Worm (Caenorhabditis elegans) whole organism, young adult: Measurements from ENCODE around the gene sul-1.
A peak's percentile ranks its signal among the peaks of the same experiment; 100 is the strongest.

Source experiments
- B0336.3 ChIP-seq: fragments of 200-800 bp; sonication (Bioruptor generic); IDR thresholded peaks from 2 replicates; pipeline ENCODE4 v1.3.6; 2022; ENCODE audit warnings: missing genetic modification characterization, missing compliant biosample characterization
- C17E4.6 ChIP-seq: fragments of 200-800 bp; sonication (Bioruptor generic); IDR thresholded peaks from 2 replicates; pipeline ENCODE4 v1.3.6; 2022; ENCODE audit warnings: missing genetic modification reagents, missing genetic modification characterization, missing compliant biosample characterization
- F10E7.11 ChIP-seq: sonication (generic microtip); optimal IDR thresholded peaks from 2 replicates; lab custom pipeline; 2017; ENCODE audit warnings: mild to moderate bottlenecking, missing genetic modification characterization, moderate library complexity, missing compliant biosample characterization
- F49E8.2 ChIP-seq: sonication (generic microtip); optimal IDR thresholded peaks from 3 replicates; lab custom pipeline; 2017; ENCODE audit warnings: missing genetic modification characterization, mild to moderate bottlenecking, missing compliant biosample characterization, antibody characterized with exemption, moderate library complexity; ENCODE audit not compliant: insufficient read depth
- T07F8.4 ChIP-seq: sonication (generic microtip); optimal IDR thresholded peaks from 2 replicates; lab custom pipeline; 2016; ENCODE audit warnings: mild to moderate bottlenecking, missing genetic modification characterization, moderate library complexity, missing compliant biosample characterization
- athp-1 ChIP-seq: sonication (generic microtip); optimal IDR thresholded peaks from 2 replicates; lab custom pipeline; 2017; ENCODE audit warnings: mild to moderate bottlenecking, missing genetic modification characterization, missing compliant biosample characterization
- attf-5 ChIP-seq: fragments of 200-800 bp; sonication (Bioruptor generic); optimal IDR thresholded peaks from 2 replicates; lab custom pipeline; 2018; ENCODE audit warnings: mild to moderate bottlenecking, missing genetic modification characterization, missing compliant biosample characterization
- cebp-1 ChIP-seq, 2 experiments: fragments of 200-800 bp in 1 of 2; sonication (Bioruptor generic) in 1 of 2; sonication (generic microtip) in 1 of 2; IDR thresholded peaks in 1 of 2; optimal IDR thresholded peaks in 1 of 2; 2 replicates each; pipeline versions ENCODE4 v1.3.6 to Lab custom; 2017 to 2022; ENCODE audit warnings: missing compliant biosample characterization in 2 of 2, missing genetic modification characterization in 2 of 2, mild to moderate bottlenecking in 1 of 2, missing genetic modification reagents in 1 of 2, moderate library complexity in 1 of 2
- die-1 ChIP-seq: sonication (generic microtip); optimal IDR thresholded peaks from 2 replicates; lab custom pipeline; 2016; ENCODE audit warnings: missing genotype, mild to moderate bottlenecking, missing genetic modification characterization, missing compliant biosample characterization
- dox-1 ChIP-seq: fragments of 200-800 bp; sonication (Bioruptor generic); IDR thresholded peaks from 2 replicates; pipeline ENCODE4 v1.3.6; 2022; ENCODE audit warnings: missing genetic modification reagents, missing genetic modification characterization, missing compliant biosample characterization
- egl-18 ChIP-seq: fragments of 200-800 bp; sonication (Bioruptor generic); IDR thresholded peaks from 2 replicates; pipeline ENCODE4 v1.3.6; 2022; ENCODE audit warnings: missing genetic modification reagents, missing genetic modification characterization, missing compliant biosample characterization
- hrde-1 ChIP-seq: sonication (generic microtip); optimal IDR thresholded peaks from 2 replicates; lab custom pipeline; 2016; ENCODE audit warnings: missing genetic modification characterization, mild to moderate bottlenecking, missing compliant biosample characterization, moderate library complexity, missing genotype, missing genetic modification reagents, borderline replicate concordance
- let-526 ChIP-seq: fragments of 200-800 bp; sonication (Bioruptor generic); IDR thresholded peaks from 2 replicates; pipeline ENCODE4 v1.3.6; 2022; ENCODE audit warnings: missing genetic modification reagents, missing genetic modification characterization, missing compliant biosample characterization
- let-607 ChIP-seq, 2 experiments: fragments of 200-800 bp in 1 of 2; sonication (Bioruptor generic) in 1 of 2; sonication (generic microtip) in 1 of 2; optimal IDR thresholded peaks; 2 replicates each; lab custom pipeline; 2016 to 2018; ENCODE audit warnings: mild to moderate bottlenecking in 2 of 2, missing compliant biosample characterization in 2 of 2, missing genetic modification characterization in 2 of 2, moderate library complexity in 2 of 2, missing genotype in 1 of 2
- lin-26 ChIP-seq: fragments of 200-800 bp; sonication (Bioruptor generic); IDR thresholded peaks from 2 replicates; pipeline ENCODE4 v1.3.6; 2022; ENCODE audit warnings: missing genetic modification reagents, missing genetic modification characterization, missing compliant biosample characterization
- lin-35 ChIP-seq, 3 experiments: fragments of 150-350 bp in 2 of 3; sonication (generic microtip) in 1 of 3; optimal IDR thresholded peaks; 2 replicates each; lab custom pipeline; 2014 to 2018; ENCODE audit warnings: missing biosample characterization in 3 of 3, missing genetic modification characterization in 3 of 3, missing genetic modification reagents in 3 of 3
- nhr-27 ChIP-seq: fragments of 200-800 bp; sonication (Bioruptor generic); optimal IDR thresholded peaks from 2 replicates; lab custom pipeline; 2018; ENCODE audit warnings: mild to moderate bottlenecking, missing genetic modification characterization, moderate library complexity, missing compliant biosample characterization
- nhr-80 ChIP-seq: sonication (generic microtip); optimal IDR thresholded peaks from 2 replicates; lab custom pipeline; 2016; ENCODE audit warnings: missing genetic modification characterization, missing compliant biosample characterization
- rpc-1 ChIP-seq, 2 experiments: fragments of 150-350 bp in 1 of 2; sonication (generic microtip) in 1 of 2; optimal IDR thresholded peaks; 2 replicates each; lab custom pipeline; 2014 to 2018; ENCODE audit warnings: missing biosample characterization in 1 of 2, missing genetic modification characterization in 1 of 2, missing genetic modification reagents in 1 of 2, missing genotype in 1 of 2
- snpc-1.1 ChIP-seq: sonication (generic microtip); optimal IDR thresholded peaks from 2 replicates; lab custom pipeline; 2017; ENCODE audit warnings: missing genetic modification characterization, mild to moderate bottlenecking, missing compliant biosample characterization, antibody characterized with exemption, moderate library complexity, missing genotype, missing genetic modification reagents; ENCODE audit not compliant: insufficient read depth
- tbp1 ChIP-seq: fragments of 200-800 bp; sonication (Bioruptor generic); optimal IDR thresholded peaks from 2 replicates; lab custom pipeline; 2018; ENCODE audit warnings: mild to moderate bottlenecking, missing genetic modification characterization, missing compliant biosample characterization
- xnd-1 ChIP-seq: sonication (generic microtip); optimal IDR thresholded peaks from 2 replicates; lab custom pipeline; 2016; ENCODE audit warnings: missing genotype, missing genetic modification reagents, missing genetic modification characterization, missing compliant biosample characterization
- zfh-2 ChIP-seq: fragments of 200-800 bp; sonication (Bioruptor generic); conservative IDR thresholded peaks from 2 replicates; pipeline ENCODE4 v1.3.6; 2022; ENCODE audit warnings: missing genetic modification reagents, missing genetic modification characterization, missing compliant biosample characterization
- ztf-6 ChIP-seq: fragments of 200-800 bp; sonication (Bioruptor generic); IDR thresholded peaks from 2 replicates; pipeline ENCODE4 v1.3.6; 2022; ENCODE audit warnings: missing genetic modification reagents, missing genetic modification characterization, missing compliant biosample characterization

The sul-1 gene

ce11 chrX:3218040-3218795 is 52.5 kb downstream of the sul-1 start:
- TF ChIP-seq let-607 (tag; optimal IDR thresholded peaks at IDR 0.05; lab: Kevin White, UChicago) (no peak), B0336.3 (no peak), tbp1 (GFP tag; lab: Kevin White, UChicago) (no peak), nhr-80 (tag; lab: Kevin White, UChicago) (peak; percentile 42), attf-5 (GFP tag; lab: Kevin White, UChicago) (no peak), snpc-1.1 (tag; lab: Kevin White, UChicago) (no peak), lin-35 (GFP tag; optimal IDR thresholded peaks at IDR 0.05; lab: Kevin White, UChicago) (no peak), let-526 (GFP tag; lab: Robert Waterston, UW) (no peak), C17E4.6 (GFP tag; lab: Robert Waterston, UW) (no peak), dox-1 (GFP tag; lab: Robert Waterston, UW) (0 out of 2 replicates have a peak, but pooled peaks have one; percentile 26), F10E7.11 (tag; lab: Kevin White, UChicago) (no peak), hrde-1 (tag; lab: Kevin White, UChicago) (no peak), xnd-1 (tag; lab: Kevin White, UChicago) (no peak), cebp-1 (GFP tag; IDR thresholded peaks at IDR 0.05; lab: Robert Waterston, UW) (no peak), cebp-1 (tag; optimal IDR thresholded peaks at IDR 0.05; lab: Kevin White, UChicago) (no peak), ztf-6 (no peak), zfh-2 (GFP tag; lab: Robert Waterston, UW) (peak; percentile 84), athp-1 (tag; lab: Kevin White, UChicago) (no peak), F49E8.2 (tag; lab: Kevin White, UChicago) (no peak), lin-26 (GFP tag; lab: Robert Waterston, UW) (no peak), egl-18 (no peak), T07F8.4 (no peak), rpc-1 (optimal IDR thresholded peaks at IDR 0.05; lab: Kevin White, UChicago) (no peak), rpc-1 (tag; optimal IDR thresholded peaks at IDR 0.05; lab: Kevin White, UChicago) (no peak), die-1 (tag; lab: Kevin White, UChicago) (no peak), nhr-27 (tag; lab: Kevin White, UChicago) (no peak)
